Fruit fly (Drosophila melanogaster) whole organism, prepupa: ENCODE results near the gene osk.

Source experiments
- Blimp-1 ChIP-seq: fragments of 200-800 bp; sonication (Bioruptor generic); optimal IDR thresholded peaks from 3 replicates; lab custom pipeline; 2017; ENCODE audit warnings: missing biosample characterization, missing genetic modification characterization, mild to moderate bottlenecking, moderate library complexity, missing genetic modification reagents
- CG15336 ChIP-seq: fragments of 200-800 bp; sonication (Bioruptor generic); IDR thresholded peaks from 2 replicates; pipeline ENCODE4 v1.3.6; 2022; ENCODE audit warnings: missing biosample characterization, missing genetic modification characterization
- CG16779 ChIP-seq: fragments of 200-800 bp; sonication (Bioruptor generic); optimal IDR thresholded peaks from 3 replicates; lab custom pipeline; 2017; ENCODE audit warnings: missing biosample characterization, mild to moderate bottlenecking, missing genetic modification characterization
- CG31627 ChIP-seq: fragments of 200-800 bp; sonication (Bioruptor generic); optimal IDR thresholded peaks from 3 replicates; lab custom pipeline; 2016; ENCODE audit warnings: missing biosample characterization, missing genetic modification characterization
- CG34406 ChIP-seq: fragments of 200-800 bp; sonication (Bioruptor generic); optimal IDR thresholded peaks from 3 replicates; lab custom pipeline; 2016; ENCODE audit warnings: missing biosample characterization, missing genetic modification characterization
- CG3919 ChIP-seq: fragments of 200-800 bp; sonication (Bioruptor generic); optimal IDR thresholded peaks from 3 replicates; lab custom pipeline; 2016; ENCODE audit warnings: missing biosample characterization, missing genetic modification characterization
- CG4318 ChIP-seq: fragments of 200-800 bp; sonication (Bioruptor generic); optimal IDR thresholded peaks from 3 replicates; lab custom pipeline; 2017; ENCODE audit warnings: missing biosample characterization, mild to moderate bottlenecking, missing genetic modification characterization
- CG6276 ChIP-seq: fragments of 200-800 bp; sonication (Bioruptor generic); optimal IDR thresholded peaks from 2 replicates; lab custom pipeline; 2017; ENCODE audit warnings: missing biosample characterization, mild to moderate bottlenecking, missing genetic modification characterization
- CG6854 ChIP-seq: fragments of 200-800 bp; sonication (Bioruptor generic); optimal IDR thresholded peaks from 2 replicates; lab custom pipeline; 2017; ENCODE audit warnings: missing biosample characterization, mild to moderate bottlenecking, missing genetic modification characterization
- CG7368 ChIP-seq: fragments of 200-800 bp; sonication (Bioruptor generic); optimal IDR thresholded peaks from 3 replicates; lab custom pipeline; 2016; ENCODE audit warnings: missing biosample characterization, missing genetic modification characterization
- CG8119 ChIP-seq: fragments of 200-800 bp; sonication (Bioruptor generic); IDR thresholded peaks from 3 replicates; pipeline ENCODE4 v1.3.6; 2022; ENCODE audit warnings: missing biosample characterization, missing genetic modification characterization
- CG8319 ChIP-seq: fragments of 200-800 bp; sonication (Bioruptor generic); optimal IDR thresholded peaks from 3 replicates; lab custom pipeline; 2016; ENCODE audit warnings: missing biosample characterization, missing genetic modification characterization
- Eip78C ChIP-seq: fragments of 200-800 bp; sonication (Bioruptor generic); peaks from one replicate; lab custom pipeline; 2016; ENCODE audit warnings: missing biosample characterization, missing genetic modification characterization
- Ets96B ChIP-seq: fragments of 200-800 bp; optimal IDR thresholded peaks from 2 replicates; lab custom pipeline; 2019; ENCODE audit warnings: missing biosample characterization, mild to moderate bottlenecking, missing genetic modification characterization, moderate library complexity
- Hr39 ChIP-seq: fragments of 200-800 bp; sonication (Bioruptor generic); optimal IDR thresholded peaks from 2 replicates; lab custom pipeline; 2016; ENCODE audit warnings: missing biosample characterization, missing genetic modification characterization
- Met ChIP-seq: fragments of 200-800 bp; sonication (Bioruptor generic); optimal IDR thresholded peaks from 3 replicates; lab custom pipeline; 2016; ENCODE audit warnings: missing biosample characterization, missing genetic modification characterization
- Sox14 ChIP-seq: fragments of 200-800 bp; sonication (Bioruptor generic); optimal IDR thresholded peaks from 3 replicates; lab custom pipeline; 2016; ENCODE audit warnings: missing biosample characterization, missing genetic modification characterization
- Sox15 ChIP-seq: fragments of 200-800 bp; sonication (Bioruptor generic); optimal IDR thresholded peaks from 3 replicates; lab custom pipeline; 2016; ENCODE audit warnings: missing biosample characterization, missing genetic modification characterization
- cyc ChIP-seq: fragments of 200-800 bp; sonication (Bioruptor generic); optimal IDR thresholded peaks from 3 replicates; lab custom pipeline; 2016; ENCODE audit warnings: missing biosample characterization, missing genetic modification characterization
- dsx ChIP-seq: fragments of 200-800 bp; optimal IDR thresholded peaks from 3 replicates; lab custom pipeline; 2019; ENCODE audit warnings: missing biosample characterization, mild to moderate bottlenecking, missing genetic modification characterization, moderate library complexity; ENCODE audit not compliant: poor library complexity, severe bottlenecking
- eg ChIP-seq: fragments of 200-800 bp; sonication (Bioruptor generic); IDR thresholded peaks from 3 replicates; pipeline ENCODE4 v1.3.6; 2022; ENCODE audit warnings: missing biosample characterization, missing genetic modification characterization
- esn ChIP-seq: fragments of 200-800 bp; sonication (Bioruptor generic); optimal IDR thresholded peaks from 2 replicates; lab custom pipeline; 2016; ENCODE audit warnings: missing biosample characterization, mild to moderate bottlenecking, missing genetic modification characterization, moderate library complexity
- fkh ChIP-seq: fragments of 200-800 bp; sonication (Bioruptor generic); optimal IDR thresholded peaks from 3 replicates; lab custom pipeline; 2017; ENCODE audit warnings: missing biosample characterization, mild to moderate bottlenecking, missing genetic modification characterization, moderate library complexity
- lz ChIP-seq: fragments of 200-800 bp; sonication (Bioruptor generic); optimal IDR thresholded peaks from 3 replicates; lab custom pipeline; 2016; ENCODE audit warnings: missing biosample characterization, missing genetic modification characterization
- net ChIP-seq: fragments of 200-800 bp; sonication (Bioruptor generic); optimal IDR thresholded peaks from 3 replicates; lab custom pipeline; 2016; ENCODE audit warnings: missing biosample characterization, missing genetic modification characterization
- ss ChIP-seq, 2 experiments: fragments of 200-800 bp; sonication (Bioruptor generic); optimal IDR thresholded peaks; 2 replicates in 1 of 2; 3 replicates in 1 of 2; lab custom pipeline; 2017 to 2018; ENCODE audit warnings: mild to moderate bottlenecking in 2 of 2, missing biosample characterization in 2 of 2, missing genetic modification characterization in 2 of 2, moderate library complexity in 1 of 2
- svp ChIP-seq: fragments of 200-800 bp; sonication (Bioruptor generic); peaks from one replicate; lab custom pipeline; 2016; ENCODE audit warnings: missing biosample characterization, missing genetic modification characterization

osk gene

DNA sequence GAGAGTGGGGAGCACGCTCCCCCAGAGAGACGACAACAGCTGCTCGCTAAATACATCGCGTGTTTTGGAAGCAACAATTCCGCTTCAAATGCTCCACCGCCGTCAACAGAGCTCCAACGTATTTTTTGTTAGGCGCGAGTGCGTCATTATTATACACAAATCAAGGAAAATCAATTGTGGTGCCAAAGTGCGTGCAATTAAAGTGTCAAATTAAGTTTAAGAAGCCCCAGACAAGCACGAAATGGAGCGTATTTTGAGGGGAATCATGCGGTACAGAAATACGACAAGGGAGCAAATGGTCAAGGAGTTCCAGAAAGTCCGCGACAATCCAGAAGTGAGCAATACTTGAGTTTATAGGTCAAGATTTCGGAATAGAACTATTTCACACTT is 45.8 kb downstream of the osk start, which contains the start of gene CAHbeta:
TSS of gene CAHbeta (plus strand) at position 85 of the 390 bp plus-strand sequence.
- TF ChIP-seq CG16779 (tag; lab: Kevin White, UChicago) (peak; percentile 34), dsx (GFP tag; lab: Kevin White, UChicago) (no peak), CG7368 (GFP tag; lab: Kevin White, UChicago) (no peak), ss (GFP tag; optimal IDR thresholded peaks at IDR 0.05; lab: Kevin White, UChicago) (peak in 1 of 2 experiments; percentile 40), CG6276 (GFP tag; lab: Kevin White, UChicago) (peak; percentile 20), svp (GFP tag; lab: Kevin White, UChicago) (no peak), Eip78C (peak; percentile 43), eg (GFP tag; lab: Robert Waterston, UW) (peak; percentile 58; the same call in 2 of the 3 replicates)

DNA sequence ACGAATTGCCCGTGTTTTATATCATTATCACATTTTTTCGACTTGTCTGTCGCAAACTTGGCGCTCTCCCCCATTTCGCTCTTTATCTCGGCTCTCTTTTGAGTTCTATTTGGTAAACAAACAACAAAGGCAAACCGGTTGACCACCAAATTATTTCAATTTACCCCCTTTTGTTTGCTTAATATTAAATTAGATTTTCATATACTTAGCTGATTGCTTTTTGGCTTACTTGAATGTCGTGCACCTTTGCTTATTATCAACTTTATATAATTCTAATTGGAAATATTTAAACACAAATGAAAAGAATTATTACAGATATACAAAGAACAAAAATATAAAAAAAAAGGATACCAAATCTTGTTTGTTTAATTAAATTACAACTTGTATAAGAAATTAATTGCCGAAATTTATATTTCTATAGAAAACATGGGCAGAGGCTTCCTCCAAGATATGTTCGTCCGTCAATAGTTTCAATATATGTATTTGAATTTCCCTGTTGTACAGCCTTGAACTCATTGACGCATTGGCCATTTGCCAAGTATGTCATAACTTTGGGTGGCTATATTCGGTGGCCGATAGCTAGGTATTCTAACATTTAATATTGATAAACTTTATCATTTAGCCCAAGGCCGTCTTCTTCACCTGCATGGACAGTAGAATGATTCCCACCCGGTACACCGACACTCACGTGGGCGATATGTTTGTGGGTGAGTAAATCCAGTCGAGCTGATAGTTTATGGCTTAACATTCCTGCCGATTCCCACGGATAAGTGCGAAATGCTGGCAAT is 46.5 kb downstream of the osk start:
- TF ChIP-seq CG3919 (GFP tag; lab: Kevin White, UChicago) (no peak), fkh (GFP tag; lab: Kevin White, UChicago) (peak; percentile 25)
- TF ChIP-seq, all 60 proteins: peak for 1

DNA sequence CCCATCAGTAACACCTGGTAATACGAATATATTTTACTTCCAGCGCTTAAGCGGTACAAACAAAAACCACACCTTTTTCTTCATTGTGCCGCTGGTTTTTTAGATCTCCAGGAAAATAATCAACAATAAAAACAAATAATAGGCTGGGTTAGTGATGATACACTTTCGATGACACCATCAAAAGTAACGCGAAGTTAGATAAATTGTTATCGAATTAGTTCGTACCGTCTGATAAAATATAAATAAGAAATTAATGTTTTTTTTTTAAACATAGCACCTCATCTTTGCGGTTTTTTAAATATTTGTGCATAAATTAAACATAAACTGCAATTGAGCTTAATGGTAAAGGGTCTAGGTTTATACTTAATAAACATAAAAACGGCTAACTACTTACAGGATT is 49.2 kb downstream of the osk start, which contains the start of gene RagA-B:
TSS of gene RagA-B (minus strand) at position 175 of the 400 bp plus-strand sequence.
- TF ChIP-seq fkh (GFP tag; lab: Kevin White, UChicago) (peak; percentile 33), Blimp-1 (no peak)

- peak; percentile 8 for TF ChIP-seq Ets96B (tag; lab: Kevin White, UChicago)
- TF ChIP-seq net = no peak
- TF ChIP-seq CG6854 (GFP tag; lab: Kevin White, UChicago) = peak; percentile 11
- peak; percentile 58 for TF ChIP-seq esn (GFP tag; lab: Kevin White, UChicago)
- peak; percentile 46 for TF ChIP-seq CG31627
- no peak for TF ChIP-seq CG4318 (GFP tag; lab: Kevin White, UChicago)
- TF ChIP-seq CG15336 = 0 out of 2 replicates have a peak, but pooled peaks have one; percentile 22
- peak; percentile 53; the same call in 2 of the 3 replicates for TF ChIP-seq eg (GFP tag; lab: Robert Waterston, UW)
- peak; percentile 32 for TF ChIP-seq Sox14 (GFP tag; lab: Kevin White, UChicago)
- TF ChIP-seq cyc (GFP tag; lab: Kevin White, UChicago) = peak; percentile 44
- no peak for TF ChIP-seq Met
- TF ChIP-seq CG34406 (GFP tag; lab: Kevin White, UChicago) = no peak
- peak; percentile 61 for TF ChIP-seq Hr39 (GFP tag; lab: Kevin White, UChicago)
- TF ChIP-seq lz (GFP tag; lab: Kevin White, UChicago) = peak; percentile 39
- 0 out of 3 replicates have a peak, but pooled peaks have one; percentile 21 for TF ChIP-seq CG8119 (GFP tag; lab: Robert Waterston, UW)
- peak; percentile 11 for TF ChIP-seq CG8319 (GFP tag; lab: Kevin White, UChicago)
- TF ChIP-seq Sox15 (GFP tag; lab: Kevin White, UChicago) = peak; percentile 25
Observed at dm6 chr3R:8984602-8985074, 49.7 kb downstream of the osk start, which contains the start of gene CG11970. CG11970 (plus strand) TSS chr3R:8984718.
